Worm (Caenorhabditis elegans) whole organism, young adult: ENCODE measurements around the gene fbxa-152.

Experiments
- B0019.2 ChIP-seq: fragments of 200-800 bp; sonication (Bioruptor generic); conservative IDR thresholded peaks from 2 replicates; pipeline ENCODE4 v1.3.6; 2022; ENCODE audit warnings: missing genetic modification reagents, missing genetic modification characterization, missing compliant biosample characterization
- B0035.1 ChIP-seq: sonication (generic microtip); optimal IDR thresholded peaks from 2 replicates; lab custom pipeline; 2016; ENCODE audit warnings: missing genetic modification characterization, mild to moderate bottlenecking, missing compliant biosample characterization, missing genotype, missing genetic modification reagents
- B0261.1 ChIP-seq: sonication (generic microtip); optimal IDR thresholded peaks from 2 replicates; lab custom pipeline; 2016; ENCODE audit warnings: mild to moderate bottlenecking, missing genetic modification characterization, moderate library complexity, missing compliant biosample characterization
- C06A6.2 ChIP-seq: fragments of 200-800 bp; sonication (Bioruptor generic); conservative IDR thresholded peaks from 2 replicates; pipeline ENCODE4 v1.3.6; 2022; ENCODE audit warnings: missing genetic modification characterization, missing compliant biosample characterization
- D2030.7 ChIP-seq: fragments of 200-800 bp; sonication (Bioruptor generic); IDR thresholded peaks from 2 replicates; pipeline ENCODE4 v1.3.6; 2022; ENCODE audit warnings: missing genetic modification reagents, missing genetic modification characterization, missing compliant biosample characterization
- F33H1.4 ChIP-seq: fragments of 200-800 bp; sonication (Bioruptor generic); IDR thresholded peaks from 2 replicates; pipeline ENCODE4 v1.3.6; 2022; ENCODE audit warnings: missing genetic modification reagents, missing genetic modification characterization, missing compliant biosample characterization
- F37B4.10 ChIP-seq: fragments of 200-800 bp; sonication (Bioruptor generic); IDR thresholded peaks from 2 replicates; pipeline ENCODE4 v1.3.6; 2022; ENCODE audit warnings: missing genetic modification characterization, missing compliant biosample characterization
- F49E8.2 ChIP-seq: sonication (generic microtip); optimal IDR thresholded peaks from 3 replicates; lab custom pipeline; 2017; ENCODE audit warnings: missing genetic modification characterization, mild to moderate bottlenecking, missing compliant biosample characterization, antibody characterized with exemption, moderate library complexity; ENCODE audit not compliant: insufficient read depth
- T07F8.4 ChIP-seq: sonication (generic microtip); optimal IDR thresholded peaks from 2 replicates; lab custom pipeline; 2016; ENCODE audit warnings: mild to moderate bottlenecking, missing genetic modification characterization, moderate library complexity, missing compliant biosample characterization
- ZK185.1 ChIP-seq: sonication (generic microtip); optimal IDR thresholded peaks from 2 replicates; lab custom pipeline; 2016; ENCODE audit warnings: mild to moderate bottlenecking, missing genetic modification characterization, missing compliant biosample characterization; ENCODE audit not compliant: poor library complexity, severe bottlenecking
- atf-7 ChIP-seq: sonication (generic microtip); optimal IDR thresholded peaks from 2 replicates; lab custom pipeline; 2017; ENCODE audit warnings: mild to moderate bottlenecking, missing genetic modification characterization, missing compliant biosample characterization
- athp-1 ChIP-seq: sonication (generic microtip); optimal IDR thresholded peaks from 2 replicates; lab custom pipeline; 2017; ENCODE audit warnings: mild to moderate bottlenecking, missing genetic modification characterization, missing compliant biosample characterization
- bed-1 ChIP-seq: fragments of 200-800 bp; sonication (Bioruptor generic); IDR thresholded peaks from 2 replicates; pipeline ENCODE4 v1.3.6; 2022; ENCODE audit warnings: missing genetic modification reagents, missing genetic modification characterization, missing compliant biosample characterization
- ccch-3 ChIP-seq: fragments of 200-800 bp; sonication (Bioruptor generic); optimal IDR thresholded peaks from 2 replicates; lab custom pipeline; 2018; ENCODE audit warnings: mild to moderate bottlenecking, missing genetic modification characterization, missing compliant biosample characterization
- cebp-1 ChIP-seq, 2 experiments: fragments of 200-800 bp in 1 of 2; sonication (Bioruptor generic) in 1 of 2; sonication (generic microtip) in 1 of 2; IDR thresholded peaks in 1 of 2; optimal IDR thresholded peaks in 1 of 2; 2 replicates each; pipeline versions ENCODE4 v1.3.6 to Lab custom; 2017 to 2022; ENCODE audit warnings: missing compliant biosample characterization in 2 of 2, missing genetic modification characterization in 2 of 2, mild to moderate bottlenecking in 1 of 2, missing genetic modification reagents in 1 of 2, moderate library complexity in 1 of 2
- cebp-2 ChIP-seq: fragments of 200-800 bp; sonication (Bioruptor generic); IDR thresholded peaks from 2 replicates; pipeline ENCODE4 v1.3.6; 2022; ENCODE audit warnings: missing genetic modification characterization, missing compliant biosample characterization
- ceh-100 ChIP-seq: fragments of 200-800 bp; sonication (Bioruptor generic); IDR thresholded peaks from 2 replicates; pipeline ENCODE4 v1.3.6; 2022; ENCODE audit warnings: missing genetic modification reagents, missing genetic modification characterization, missing compliant biosample characterization
- ceh-27 ChIP-seq: fragments of 200-800 bp; sonication (Bioruptor generic); optimal IDR thresholded peaks from 2 replicates; lab custom pipeline; 2018; ENCODE audit warnings: mild to moderate bottlenecking, missing genetic modification characterization, moderate library complexity, missing compliant biosample characterization
- ceh-40 ChIP-seq: fragments of 200-800 bp; sonication (Bioruptor generic); IDR thresholded peaks from 2 replicates; pipeline ENCODE4 v1.3.6; 2022; ENCODE audit warnings: missing genetic modification characterization, missing compliant biosample characterization
- ceh-79 ChIP-seq: sonication (generic microtip); optimal IDR thresholded peaks from 2 replicates; lab custom pipeline; 2017; ENCODE audit warnings: mild to moderate bottlenecking, missing genetic modification characterization, missing compliant biosample characterization
- dox-1 ChIP-seq: fragments of 200-800 bp; sonication (Bioruptor generic); IDR thresholded peaks from 2 replicates; pipeline ENCODE4 v1.3.6; 2022; ENCODE audit warnings: missing genetic modification reagents, missing genetic modification characterization, missing compliant biosample characterization
- dpff-1 ChIP-seq: sonication (generic microtip); optimal IDR thresholded peaks from 2 replicates; lab custom pipeline; 2017; ENCODE audit warnings: mild to moderate bottlenecking, missing genetic modification characterization, missing compliant biosample characterization
- egl-18 ChIP-seq: fragments of 200-800 bp; sonication (Bioruptor generic); IDR thresholded peaks from 2 replicates; pipeline ENCODE4 v1.3.6; 2022; ENCODE audit warnings: missing genetic modification reagents, missing genetic modification characterization, missing compliant biosample characterization
- egrh-3 ChIP-seq: fragments of 200-800 bp; sonication (Bioruptor generic); IDR thresholded peaks from 2 replicates; pipeline ENCODE4 v1.3.6; 2022; ENCODE audit warnings: missing genetic modification reagents, missing genetic modification characterization, missing compliant biosample characterization
- ets-4 ChIP-seq: fragments of 200-800 bp; sonication (Bioruptor generic); optimal IDR thresholded peaks from 2 replicates; lab custom pipeline; 2018; ENCODE audit warnings: mild to moderate bottlenecking, missing genetic modification characterization, missing compliant biosample characterization
- him-1 ChIP-seq: sonication (generic microtip); optimal IDR thresholded peaks from 2 replicates; lab custom pipeline; 2016; ENCODE audit warnings: missing genotype, missing genetic modification reagents, missing genetic modification characterization, missing compliant biosample characterization
- hmg-1.2 ChIP-seq: fragments of 200-800 bp; sonication (Bioruptor generic); IDR thresholded peaks from 2 replicates; pipeline ENCODE4 v1.3.6; 2022; ENCODE audit warnings: missing genetic modification reagents, missing genetic modification characterization, missing compliant biosample characterization
- hmg-20 ChIP-seq: fragments of 200-800 bp; sonication (Bioruptor generic); IDR thresholded peaks from 2 replicates; pipeline ENCODE4 v1.3.6; 2022; ENCODE audit warnings: missing genetic modification reagents, missing genetic modification characterization, missing compliant biosample characterization
- hsf-1 ChIP-seq: fragments of 200-800 bp; sonication (Bioruptor generic); IDR thresholded peaks from 2 replicates; pipeline ENCODE4 v1.3.6; 2022; ENCODE audit warnings: missing genetic modification reagents, missing genetic modification characterization, missing compliant biosample characterization
- lag-1 ChIP-seq: fragments of 200-800 bp; sonication (Bioruptor generic); IDR thresholded peaks from 2 replicates; pipeline ENCODE4 v1.3.6; 2022; ENCODE audit warnings: missing genetic modification reagents, missing genetic modification characterization, missing compliant biosample characterization
- lin-26 ChIP-seq: fragments of 200-800 bp; sonication (Bioruptor generic); IDR thresholded peaks from 2 replicates; pipeline ENCODE4 v1.3.6; 2022; ENCODE audit warnings: missing genetic modification reagents, missing genetic modification characterization, missing compliant biosample characterization
- lin-54 ChIP-seq: fragments of 200-800 bp; sonication (Bioruptor generic); optimal IDR thresholded peaks from 2 replicates; lab custom pipeline; 2018; ENCODE audit warnings: mild to moderate bottlenecking, missing genetic modification characterization, missing compliant biosample characterization
- madf-10 ChIP-seq: sonication (generic microtip); optimal IDR thresholded peaks from 2 replicates; lab custom pipeline; 2016; ENCODE audit warnings: mild to moderate bottlenecking, missing genetic modification characterization, missing compliant biosample characterization
- madf-6 ChIP-seq: fragments of 200-800 bp; sonication (Bioruptor generic); IDR thresholded peaks from 2 replicates; pipeline ENCODE4 v1.3.6; 2022; ENCODE audit warnings: missing genetic modification reagents, missing genetic modification characterization, missing compliant biosample characterization
- mcd-1 ChIP-seq: fragments of 200-800 bp; sonication (Bioruptor generic); IDR thresholded peaks from 2 replicates; pipeline ENCODE4 v1.3.6; 2022; ENCODE audit warnings: missing genetic modification reagents, missing genetic modification characterization, missing compliant biosample characterization
- mel-28 ChIP-seq: sonication (generic microtip); optimal IDR thresholded peaks from 2 replicates; lab custom pipeline; 2016; ENCODE audit warnings: borderline replicate concordance, mild to moderate bottlenecking, missing genetic modification characterization, missing compliant biosample characterization
- mes-4 ChIP-seq: sonication (generic microtip); optimal IDR thresholded peaks from 2 replicates; lab custom pipeline; 2016; ENCODE audit warnings: missing genotype, missing genetic modification characterization, missing compliant biosample characterization
- nhr-179 ChIP-seq: sonication (generic microtip); optimal IDR thresholded peaks from 2 replicates; lab custom pipeline; 2016; ENCODE audit warnings: mild to moderate bottlenecking, missing genetic modification characterization, missing compliant biosample characterization
- nhr-90 ChIP-seq: sonication (generic microtip); optimal IDR thresholded peaks from 2 replicates; lab custom pipeline; 2016; ENCODE audit warnings: missing genotype, mild to moderate bottlenecking, missing genetic modification characterization, missing compliant biosample characterization
- pha-4 ChIP-seq: fragments of 150-350 bp; sonication (generic microtip); optimal IDR thresholded peaks from 2 replicates; lab custom pipeline; 2014; ENCODE audit warnings: missing biosample characterization, missing genetic modification reagents, missing genetic modification characterization
- sdz-38 ChIP-seq: sonication (generic microtip); optimal IDR thresholded peaks from 2 replicates; lab custom pipeline; 2016; ENCODE audit warnings: missing genotype, missing genetic modification characterization, missing compliant biosample characterization
- snpc-1.3 ChIP-seq: sonication (generic microtip); optimal IDR thresholded peaks from 2 replicates; lab custom pipeline; 2017; ENCODE audit warnings: missing genetic modification characterization, mild to moderate bottlenecking, missing compliant biosample characterization, antibody characterized with exemption, moderate library complexity, missing genotype, missing genetic modification reagents; ENCODE audit not compliant: insufficient read depth
- snpc-3.4 ChIP-seq: sonication (generic microtip); optimal IDR thresholded peaks from 2 replicates; lab custom pipeline; 2017; ENCODE audit warnings: missing genetic modification characterization, mild to moderate bottlenecking, missing compliant biosample characterization, antibody characterized with exemption, moderate library complexity, missing genotype, missing genetic modification reagents
- somi-1 ChIP-seq: fragments of 200-800 bp; sonication (Bioruptor generic); optimal IDR thresholded peaks from 2 replicates; lab custom pipeline; 2018; ENCODE audit warnings: mild to moderate bottlenecking, missing genetic modification characterization, missing compliant biosample characterization
- tbp1 ChIP-seq: fragments of 200-800 bp; sonication (Bioruptor generic); optimal IDR thresholded peaks from 2 replicates; lab custom pipeline; 2018; ENCODE audit warnings: mild to moderate bottlenecking, missing genetic modification characterization, missing compliant biosample characterization
- unc-130 ChIP-seq: sonication (generic microtip); optimal IDR thresholded peaks from 2 replicates; lab custom pipeline; 2016; ENCODE audit warnings: missing genetic modification reagents, missing genetic modification characterization, missing compliant biosample characterization
- xnd-1 ChIP-seq: sonication (generic microtip); optimal IDR thresholded peaks from 2 replicates; lab custom pipeline; 2016; ENCODE audit warnings: missing genotype, missing genetic modification reagents, missing genetic modification characterization, missing compliant biosample characterization
- ztf-18 ChIP-seq: sonication (generic microtip); optimal IDR thresholded peaks from 2 replicates; lab custom pipeline; 2016; ENCODE audit warnings: missing genotype, mild to moderate bottlenecking, missing genetic modification characterization, missing compliant biosample characterization

fbxa-152 gene

DNA sequence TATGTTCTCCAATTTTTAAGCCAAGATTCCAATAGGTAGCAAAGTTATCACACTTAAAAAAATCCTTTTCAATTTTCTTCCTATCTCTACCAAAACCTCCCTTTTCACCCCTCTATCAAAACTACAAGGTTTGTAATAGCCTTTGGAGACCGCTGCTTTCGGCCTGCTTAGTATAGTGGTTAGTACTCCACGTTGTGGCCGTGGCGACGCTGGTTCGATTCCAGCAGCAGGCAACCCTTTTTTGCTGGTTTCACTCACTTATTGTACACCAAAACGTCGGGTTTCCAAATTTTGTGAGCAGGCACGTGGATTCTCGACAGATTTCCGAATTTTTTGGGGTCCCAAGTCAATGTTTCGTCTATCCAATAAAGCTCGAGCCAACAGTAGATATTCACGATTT, 48.3 kb downstream of the fbxa-152 start (continued):
- TF ChIP-seq snpc-1.3 (tag; lab: Kevin White, UChicago) (no peak), lin-26 (GFP tag; lab: Robert Waterston, UW) (peak; percentile 77; the same call in 1 of the 2 replicates), nhr-90 (tag; lab: Kevin White, UChicago) (peak; percentile 4), sdz-38 (tag; lab: Kevin White, UChicago) (no peak), F33H1.4 (0 out of 2 replicates have a peak, but pooled peaks have one; percentile 17), hmg-1.2 (GFP tag; lab: Robert Waterston, UW) (peak; percentile 68), athp-1 (tag; lab: Kevin White, UChicago) (peak; percentile 9), him-1 (tag; lab: Kevin White, UChicago) (peak; percentile 63), pha-4 (tag; lab: Kevin White, UChicago) (no peak), cebp-2 (GFP tag; lab: Robert Waterston, UW) (no peak), cebp-1 (GFP tag; IDR thresholded peaks at IDR 0.05; lab: Robert Waterston, UW) (no peak), cebp-1 (tag; optimal IDR thresholded peaks at IDR 0.05; lab: Kevin White, UChicago) (peak; percentile 12), ets-4 (GFP tag; lab: Kevin White, UChicago) (no peak), madf-10 (tag; lab: Kevin White, UChicago) (no peak), somi-1 (GFP tag; lab: Kevin White, UChicago) (no peak), D2030.7 (GFP tag; lab: Robert Waterston, UW) (peak; percentile 52), ztf-18 (tag; lab: Kevin White, UChicago) (peak; percentile 24), mcd-1 (GFP tag; lab: Robert Waterston, UW) (peak; percentile 29; the same call in 1 of the 2 replicates), bed-1 (no peak), B0035.1 (no peak), F37B4.10 (GFP tag; lab: Robert Waterston, UW) (no peak), madf-6 (peak; percentile 61), nhr-179 (tag; lab: Kevin White, UChicago) (no peak), mes-4 (tag; lab: Kevin White, UChicago) (no peak), F49E8.2 (tag; lab: Kevin White, UChicago) (no peak), ceh-40 (GFP tag; lab: Robert Waterston, UW) (no peak), lin-54 (peak; percentile 18), lag-1 (GFP tag; lab: Robert Waterston, UW) (no peak), snpc-3.4 (tag; lab: Kevin White, UChicago) (no peak), B0261.1 (peak; percentile 78), hsf-1 (GFP tag; lab: Robert Waterston, UW) (no peak), ceh-100 (GFP tag; lab: Robert Waterston, UW) (no peak), atf-7 (tag; lab: Kevin White, UChicago) (no peak), egl-18 (no peak), tbp1 (peak; percentile 95), dox-1 (peak; percentile 54)

- TF ChIP-seq unc-130 (GFP tag; lab: Kevin White, UChicago) (peak; percentile 24), mel-28 (tag; lab: Kevin White, UChicago) (peak; percentile 34), bed-1 (no peak), pha-4 (tag; lab: Kevin White, UChicago) (no peak), ceh-27 (GFP tag; lab: Kevin White, UChicago) (peak; percentile 17), ets-4 (GFP tag; lab: Kevin White, UChicago) (peak; percentile 18), ceh-79 (tag; lab: Kevin White, UChicago) (no peak), T07F8.4 (tag; lab: Kevin White, UChicago) (peak; percentile 56), B0019.2 (GFP tag; lab: Robert Waterston, UW) (no peak), madf-6 (peak; percentile 44), dpff-1 (tag; lab: Kevin White, UChicago) (no peak), hmg-20 (GFP tag; lab: Robert Waterston, UW) (0 out of 2 replicates have a peak, but pooled peaks have one; percentile 6), ZK185.1 (tag; lab: Kevin White, UChicago) (peak; percentile 34), egrh-3 (GFP tag; lab: Robert Waterston, UW) (peak; percentile 40), xnd-1 (no peak), C06A6.2 (GFP tag; lab: Robert Waterston, UW) (no peak), ceh-100 (GFP tag; lab: Robert Waterston, UW) (0 out of 2 replicates have a peak, but pooled peaks have one; percentile 34), ccch-3 (no peak)
These were observed 50.5 kb downstream of the fbxa-152 start for ce11 chrV:15551642-15552041.
